Fruit fly (Drosophila melanogaster): ENCODE results near the gene Krn.

Gene Krn

DNA sequence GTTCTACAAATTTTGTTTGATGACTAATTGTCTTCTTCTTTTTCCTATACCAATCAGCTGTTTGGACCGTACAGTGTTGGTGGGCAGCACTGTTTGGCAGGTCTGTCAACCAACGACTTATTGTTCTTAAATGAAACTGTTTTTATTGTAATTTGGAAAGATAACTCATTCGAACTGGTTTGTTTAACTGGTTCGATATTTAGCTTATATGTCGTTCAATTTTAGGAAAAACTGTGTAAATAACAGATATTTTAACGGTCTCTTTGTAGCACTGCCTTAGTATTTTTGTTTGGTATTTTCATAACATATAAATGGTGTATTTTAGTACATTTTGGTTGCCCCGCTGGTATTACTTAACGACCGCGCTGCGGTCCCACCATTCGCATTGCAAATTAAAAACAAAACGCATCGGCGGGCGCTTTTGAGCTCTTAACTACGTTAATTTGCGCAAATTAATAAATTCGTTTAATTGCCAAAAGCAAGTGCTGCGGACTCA is 32.6 kb downstream of the Krn start, which contains the start of the genes Vps60 and anchor (continued):
- peak; percentile 3 for TF ChIP-seq twi (tag; optimal IDR thresholded peaks at IDR 0.05)
- TF ChIP-seq CG4820 (GFP tag; optimal IDR thresholded peaks at IDR 0.05), result peak; percentile 58
- peak; percentile 35 for TF ChIP-seq CG12769 (tag; optimal IDR thresholded peaks at IDR 0.05)
- peak; percentile 68 for TF ChIP-seq phol (tag; optimal IDR thresholded peaks at IDR 0.05)
- TF ChIP-seq Nf-YB (GFP tag; optimal IDR thresholded peaks at IDR 0.05), result peak; percentile 38
- TF ChIP-seq Hr39 (optimal IDR thresholded peaks at IDR 0.05), result no peak
- TF ChIP-seq trem (tag; optimal IDR thresholded peaks at IDR 0.05), result peak; percentile 97
- TF ChIP-seq CG3847 (GFP tag; IDR thresholded peaks at IDR 0.05), result peak; percentile 30; the same call in 1 of the 2 replicates
- TF ChIP-seq Ets97D (GFP tag; optimal IDR thresholded peaks at IDR 0.05), result peak; percentile 86
- TF ChIP-seq kah (GFP tag; optimal IDR thresholded peaks at IDR 0.05), result no peak
- TF ChIP-seq Atf6 (GFP tag; IDR thresholded peaks at IDR 0.05), result no peak
- no peak for TF ChIP-seq CG11723 (GFP tag; optimal IDR thresholded peaks at IDR 0.05)
- TF ChIP-seq zen (tag; optimal IDR thresholded peaks at IDR 0.05), result peak; percentile 44
- peak; percentile 11; the same call in 1 of the 2 replicates for TF ChIP-seq Ada2b (GFP tag; IDR thresholded peaks at IDR 0.05)
- no peak for TF ChIP-seq ase (GFP tag; IDR thresholded peaks at IDR 0.05)
- no peak for TF ChIP-seq CG5180 (GFP tag; optimal IDR thresholded peaks at IDR 0.05)
- no peak for TF ChIP-seq mld (GFP tag; IDR thresholded peaks at IDR 0.05; ENCODE audit: partially characterized antibody)
- TF ChIP-seq CG15269 (tag; optimal IDR thresholded peaks at IDR 0.05), result peak; percentile 41
- TF ChIP-seq slou (GFP tag; optimal IDR thresholded peaks at IDR 0.05), result peak; percentile 28
- TF ChIP-seq fu2 (GFP tag; optimal IDR thresholded peaks at IDR 0.05), result peak; percentile 58
- no peak for TF ChIP-seq dimm (GFP tag; IDR thresholded peaks at IDR 0.05)
- TF ChIP-seq CG31365 (tag; optimal IDR thresholded peaks at IDR 0.05), result no peak
- TF ChIP-seq her (GFP tag; optimal IDR thresholded peaks at IDR 0.05), result peak; percentile 39
- peak; percentile 58 for TF ChIP-seq CG12155 (GFP tag; optimal IDR thresholded peaks at IDR 0.05)
- no peak; the same call in 1 of the 2 replicates for TF ChIP-seq lmd (GFP tag; IDR thresholded peaks at IDR 0.05)
- 0 out of 2 replicates have a peak, but pooled peaks have one; percentile 11 for TF ChIP-seq Nf-YA (GFP tag; IDR thresholded peaks at IDR 0.05)
- TF ChIP-seq gt (GFP tag; IDR thresholded peaks at IDR 0.05), result no peak
- TF ChIP-seq Aef1 (GFP tag; IDR thresholded peaks at IDR 0.05), result no peak
- TF ChIP-seq BtbVII (GFP tag; optimal IDR thresholded peaks at IDR 0.05), result peak; percentile 12
- TF ChIP-seq CG3838 (GFP tag; optimal IDR thresholded peaks at IDR 0.05), result no peak
- peak; percentile 5 for TF ChIP-seq CG2875 (GFP tag; optimal IDR thresholded peaks at IDR 0.05)
- TF ChIP-seq sim (GFP tag; IDR thresholded peaks at IDR 0.05), result no peak
- TF ChIP-seq CG1603 (tag; optimal IDR thresholded peaks at IDR 0.05), result peak; percentile 58
- TF ChIP-seq grau (tag; optimal IDR thresholded peaks at IDR 0.05), result peak; percentile 47
- peak; percentile 65 for TF ChIP-seq pho (GFP tag; optimal IDR thresholded peaks at IDR 0.05)
- TF ChIP-seq CG8359 (GFP tag; optimal IDR thresholded peaks at IDR 0.05; ENCODE audit: borderline replicate concordance), result no peak
- TF ChIP-seq TFAM (GFP tag; optimal IDR thresholded peaks at IDR 0.05), result no peak
- TF ChIP-seq HLHmδ (GFP tag; optimal IDR thresholded peaks at IDR 0.05), result no peak
- TF ChIP-seq caup (GFP tag; optimal IDR thresholded peaks at IDR 0.05; ENCODE audit: severe bottlenecking), result peak; percentile 43
- TF ChIP-seq toy (GFP tag; IDR thresholded peaks at IDR 0.05), result no peak
- peak; percentile 76 for TF ChIP-seq Bteb2 (GFP tag; optimal IDR thresholded peaks at IDR 0.05)
- no peak for TF ChIP-seq CG9876 (GFP tag; optimal IDR thresholded peaks at IDR 0.05)
- TF ChIP-seq chm (GFP tag; IDR thresholded peaks at IDR 0.05), result no peak
- no peak for TF ChIP-seq Kr (GFP tag; optimal IDR thresholded peaks at IDR 0.05)
- no peak for TF ChIP-seq jing (GFP tag; optimal IDR thresholded peaks at IDR 0.05)
- no peak for TF ChIP-seq bigmax (GFP tag; optimal IDR thresholded peaks at IDR 0.05)
- TF ChIP-seq schlank (tag; optimal IDR thresholded peaks at IDR 0.05), result no peak
- no peak for TF ChIP-seq CG6272 (GFP tag; IDR thresholded peaks at IDR 0.05)
- TF ChIP-seq CG9797 (GFP tag; optimal IDR thresholded peaks at IDR 0.05), result peak; percentile 95
- TF ChIP-seq CG34376 (GFP tag; optimal IDR thresholded peaks at IDR 0.05), result no peak
- no peak for TF ChIP-seq Meics (GFP tag; optimal IDR thresholded peaks at IDR 0.05)

All from whole organism, embryonic.